Comparison of ENCODE assay signal across 1 worm cellular context in genomic region chrX:13743371-13743770, ce11.
TF ChIP-seq lines count a peak whose summit lies in the region.

No protein-coding gene starts in this region.

TF ChIP-seq in whole organism, L1 larva, 84 proteins besides CTCF, POLR2A, EP300 and RAD21 (continued from another document):
- no peak for TF ChIP-seq mab-9 (GFP tag; IDR thresholded peaks at IDR 0.05; lab: Robert Waterston, UW)
- TF ChIP-seq sup-37 (GFP tag; optimal IDR thresholded peaks at IDR 0.05; lab: Kevin White, UChicago), result no peak
TF ChIP-seq in whole organism, L1 larva: peak in this region for 4.
